Worm (Caenorhabditis elegans) whole organism, late embryonic: ENCODE data around the gene F42A10.6.

ENCODE experiments used
- ceh-9 ChIP-seq: sonication (generic microtip); optimal IDR thresholded peaks from 2 replicates; lab custom pipeline; 2016; ENCODE audit warnings: mild to moderate bottlenecking, missing genetic modification characterization, inconsistent platforms, missing compliant biosample characterization
- hlh-6 ChIP-seq: sonication (generic microtip); optimal IDR thresholded peaks from 2 replicates; lab custom pipeline; 2016; ENCODE audit warnings: missing genotype, missing genetic modification characterization, missing compliant biosample characterization
- nhr-11 ChIP-seq: fragments of 150-350 bp; optimal IDR thresholded peaks from 2 replicates; lab custom pipeline; 2014; ENCODE audit warnings: missing biosample characterization, missing genetic modification characterization
- nhr-232 ChIP-seq: sonication (generic microtip); optimal IDR thresholded peaks from 2 replicates; lab custom pipeline; 2016; ENCODE audit warnings: missing genetic modification characterization, missing compliant biosample characterization
- pag-3 ChIP-seq: sonication (generic microtip); optimal IDR thresholded peaks from 2 replicates; lab custom pipeline; 2016; ENCODE audit warnings: missing compliant biosample characterization, missing genetic modification characterization, borderline replicate concordance
- sox-4 ChIP-seq: sonication (generic microtip); optimal IDR thresholded peaks from 2 replicates; lab custom pipeline; 2017; ENCODE audit warnings: mild to moderate bottlenecking, missing genetic modification characterization, inconsistent platforms, missing compliant biosample characterization

- TF ChIP-seq sox-4 (tag; lab: Kevin White, UChicago) (no peak), hlh-6 (no peak), nhr-11 (no peak), pag-3 (tag; lab: Kevin White, UChicago) (no peak), ceh-9 (tag; lab: Kevin White, UChicago) (no peak), nhr-232 (tag; lab: Kevin White, UChicago) (no peak)
These were observed 22.1 kb downstream of the F42A10.6 start for ce11 chrIII:6154586-6154985.
